Worm (Caenorhabditis elegans): ENCODE data around the gene kcmf-1.

Gene kcmf-1

DNA sequence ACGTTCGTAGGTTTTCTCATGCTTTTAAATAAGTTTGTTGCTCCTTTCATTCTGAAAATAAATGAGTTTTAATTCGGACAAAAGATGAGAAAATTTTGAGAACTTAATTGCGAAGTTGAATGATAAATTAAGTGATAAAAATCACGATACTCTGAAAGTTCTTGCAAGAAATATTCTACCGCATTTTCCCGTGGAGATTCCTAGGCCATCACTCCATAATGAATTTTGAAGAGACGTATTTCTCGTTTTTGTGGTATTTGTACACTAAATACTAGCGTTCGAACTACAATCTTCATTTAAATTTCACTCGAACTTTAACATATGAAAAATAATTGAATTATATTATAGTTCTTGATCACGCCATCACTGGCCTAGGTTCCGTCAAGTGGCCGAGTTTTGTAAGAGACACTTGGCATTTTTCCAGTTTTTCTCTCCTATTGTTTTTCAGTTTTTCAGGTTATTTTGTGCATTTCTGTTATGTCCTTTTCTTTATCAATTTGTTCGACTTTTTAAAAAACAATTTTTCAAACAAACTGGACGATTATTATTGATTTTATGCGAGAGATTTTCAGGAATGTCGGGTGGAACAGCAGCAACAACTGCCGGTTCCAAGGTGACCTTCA lies 29.3 kb downstream of the kcmf-1 start, which contains the start of the genes coq-5 and ufm-1 (continued):
- TF ChIP-seq arid-1 (GFP tag; conservative IDR thresholded peaks at IDR 0.05): no peak
- TF ChIP-seq madf-9 (GFP tag; conservative IDR thresholded peaks at IDR 0.05): no peak
- no peak for TF ChIP-seq nhr-76 (tag; optimal IDR thresholded peaks at IDR 0.05)
- no peak for TF ChIP-seq zip-2 (tag; optimal IDR thresholded peaks at IDR 0.05)
- no peak for TF ChIP-seq ZK337.2 (GFP tag; IDR thresholded peaks at IDR 0.05)
- TF ChIP-seq snpc-1.2 (GFP tag; IDR thresholded peaks at IDR 0.05): no peak
- no peak for TF ChIP-seq lin-13 (GFP tag; optimal IDR thresholded peaks at IDR 0.05)
- no peak for TF ChIP-seq fkh-10 (GFP tag; optimal IDR thresholded peaks at IDR 0.05)
- TF ChIP-seq egl-27 (tag; optimal IDR thresholded peaks at IDR 0.05): no peak
- TF ChIP-seq ceh-62 (tag; optimal IDR thresholded peaks at IDR 0.05): no peak
- TF ChIP-seq spr-3 (GFP tag; optimal IDR thresholded peaks at IDR 0.05): no peak
- TF ChIP-seq lsy-2 (tag; optimal IDR thresholded peaks at IDR 0.05): peak in 1 of 2 experiments; percentile 18
- no peak for TF ChIP-seq daf-16 (GFP tag; optimal IDR thresholded peaks at IDR 0.05)
- no peak for TF ChIP-seq daf-16 (tag; optimal IDR thresholded peaks at IDR 0.05)
- TF ChIP-seq set-16 (GFP tag; IDR thresholded peaks at IDR 0.05): no peak
- TF ChIP-seq zag-1 (tag; optimal IDR thresholded peaks at IDR 0.05): no peak
- TF ChIP-seq tra-1 (GFP tag; IDR thresholded peaks at IDR 0.05): no peak
- no peak for TF ChIP-seq fos-1 (tag; optimal IDR thresholded peaks at IDR 0.05)
- no peak for TF ChIP-seq aly-2 (tag; optimal IDR thresholded peaks at IDR 0.05)
- peak; percentile 35 for TF ChIP-seq mes-2 (tag; optimal IDR thresholded peaks at IDR 0.05; ENCODE audit: poor library complexity, severe bottlenecking)
- TF ChIP-seq nhr-48 (tag; optimal IDR thresholded peaks at IDR 0.05): no peak
- no peak for TF ChIP-seq ceh-20 (GFP tag; IDR thresholded peaks at IDR 0.05)
- TF ChIP-seq attf-4 (tag; optimal IDR thresholded peaks at IDR 0.05): no peak
- TF ChIP-seq ztf-7 (tag; optimal IDR thresholded peaks at IDR 0.05): no peak
- TF ChIP-seq F26F4.8 (GFP tag; conservative IDR thresholded peaks at IDR 0.05): no peak
- no peak for TF ChIP-seq ceh-32 (tag; optimal IDR thresholded peaks at IDR 0.05; ENCODE audit: poor library complexity)

DNA sequence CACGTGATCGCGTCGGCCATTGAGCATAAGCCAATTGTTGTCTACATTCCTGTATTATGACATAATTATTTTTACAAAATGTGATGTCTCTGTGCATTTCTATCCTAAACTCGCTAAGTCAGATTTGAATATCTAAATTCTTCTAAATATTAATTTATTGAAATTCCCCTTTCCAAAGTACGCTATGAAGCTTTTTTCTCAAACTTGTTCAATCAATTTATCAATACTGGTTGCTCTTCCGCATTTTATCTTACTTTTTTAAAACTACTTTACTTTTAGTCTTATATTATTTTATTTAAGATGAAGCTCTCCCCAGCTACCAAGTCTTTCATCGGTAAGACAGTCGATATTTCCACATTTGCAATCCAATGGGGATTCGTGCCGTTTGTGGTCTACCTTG lies 30.1 kb downstream of the kcmf-1 start, which contains the start of gene tomm-7:
tomm-7 (plus strand) TSS at position 301 of the 400 bp plus-strand sequence.
- TF ChIP-seq skn-1 (tag; optimal IDR thresholded peaks at IDR 0.05) (no peak), lin-15B (tag; optimal IDR thresholded peaks at IDR 0.05) (no peak), ceh-82 (tag; optimal IDR thresholded peaks at IDR 0.05) (no peak), daf-19 (GFP tag; conservative IDR thresholded peaks at IDR 0.05) (no peak), jun-1 (tag; optimal IDR thresholded peaks at IDR 0.05) (no peak), nhr-28 (tag; optimal IDR thresholded peaks at IDR 0.05) (no peak), unc-39 (tag; optimal IDR thresholded peaks at IDR 0.05) (no peak), rbr-2 (tag; optimal IDR thresholded peaks at IDR 0.05) (no peak), pha-4 (GFP tag; IDR thresholded peaks at IDR 0.05) (no peak), pha-4 (tag; optimal IDR thresholded peaks at IDR 0.05) (no peak), ztf-11 (tag; optimal IDR thresholded peaks at IDR 0.05) (no peak), lsy-2 (tag; optimal IDR thresholded peaks at IDR 0.05) (no peak), lim-7 (GFP tag; IDR thresholded peaks at IDR 0.05) (no peak), zfp-2 (tag; optimal IDR thresholded peaks at IDR 0.05) (no peak), lin-38 (GFP tag; IDR thresholded peaks at IDR 0.05) (no peak), arid-1 (GFP tag; conservative IDR thresholded peaks at IDR 0.05) (no peak), vab-7 (GFP tag; IDR thresholded peaks at IDR 0.05) (no peak), nhr-11 (tag; optimal IDR thresholded peaks at IDR 0.05) (no peak), nhr-48 (tag; optimal IDR thresholded peaks at IDR 0.05) (no peak), aly-2 (tag; optimal IDR thresholded peaks at IDR 0.05) (no peak)

Measured in whole organism, L4 larva.